Worm (Caenorhabditis elegans): ENCODE measurements around the gene hrpa-2.

DNA sequence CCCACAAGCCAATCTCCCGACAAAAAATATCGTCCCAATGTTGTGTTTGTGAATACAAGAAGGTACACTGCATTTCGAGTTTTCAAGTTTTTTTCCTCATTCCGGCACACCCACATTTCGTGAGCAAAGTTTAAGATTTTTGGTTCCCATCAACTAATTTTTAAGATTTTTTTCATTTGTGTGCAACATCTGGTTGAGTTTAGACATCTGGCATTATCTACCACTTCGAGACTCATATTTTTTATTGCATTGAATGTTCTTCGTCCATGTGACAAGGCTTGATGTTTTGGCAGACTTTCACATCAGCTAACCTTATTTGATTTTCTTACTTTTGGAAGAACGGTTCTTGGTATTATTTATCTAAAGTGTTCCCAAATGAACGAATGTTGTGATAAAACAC is 44.2 kb downstream of the hrpa-2 start:
- no peak for TF ChIP-seq nhr-237 (tag; optimal IDR thresholded peaks at IDR 0.05)
- TF ChIP-seq elt-3 (tag; optimal IDR thresholded peaks at IDR 0.05): no peak
- no peak for TF ChIP-seq lin-39 (tag; optimal IDR thresholded peaks at IDR 0.05)

All from whole organism, L3 larva.